Worm (Caenorhabditis elegans) whole organism, late embryonic: ENCODE results near the gene ctg-2.

ENCODE experiments used
- C08G9.2 ChIP-seq: sonication (generic microtip); optimal IDR thresholded peaks from 2 replicates; lab custom pipeline; 2016; ENCODE audit warnings: mild to moderate bottlenecking, missing genetic modification characterization, moderate library complexity, missing compliant biosample characterization
- elt-2 ChIP-seq: sonication (generic microtip); optimal IDR thresholded peaks from 2 replicates; lab custom pipeline; 2016; ENCODE audit warnings: missing genetic modification reagents, missing genetic modification characterization, missing compliant biosample characterization
- ets-4 ChIP-seq: sonication (generic microtip); optimal IDR thresholded peaks from 2 replicates; lab custom pipeline; 2016; ENCODE audit warnings: missing genetic modification characterization, missing compliant biosample characterization
- fkh-10 ChIP-seq: fragments of 150-350 bp; optimal IDR thresholded peaks from 2 replicates; lab custom pipeline; 2014; ENCODE audit warnings: missing biosample characterization, missing genetic modification reagents, missing genetic modification characterization
- hlh-8 ChIP-seq: sonication (generic microtip); optimal IDR thresholded peaks from 2 replicates; lab custom pipeline; 2016; ENCODE audit warnings: missing genotype, missing genetic modification characterization, missing compliant biosample characterization
- lin-11 ChIP-seq: fragments of 200-800 bp; sonication (Bioruptor generic); optimal IDR thresholded peaks from 2 replicates; lab custom pipeline; 2018; ENCODE audit warnings: mild to moderate bottlenecking, missing genetic modification characterization, missing compliant biosample characterization

- no peak for TF ChIP-seq elt-2
- TF ChIP-seq C08G9.2 (tag; lab: Kevin White, UChicago) = no peak
- no peak for TF ChIP-seq lin-11 (tag; lab: Kevin White, UChicago)
- TF ChIP-seq hlh-8 = no peak
- no peak for TF ChIP-seq fkh-10
- no peak for TF ChIP-seq ets-4 (tag; lab: Kevin White, UChicago)
Observed at ce11 chrII:8532015-8532414, 17.2 kb downstream of the ctg-2 start.
